Fruit fly (Drosophila melanogaster): ENCODE results near the gene Ugt35B1.

Ugt35B1 gene

dm6 chr3R:11198062-11198472 lies 28.0 kb upstream of the Ugt35B1 start (continued):
- TF ChIP-seq lola (GFP tag; optimal IDR thresholded peaks at IDR 0.05) (no peak), CG11093 (GFP tag; IDR thresholded peaks at IDR 0.05) (no peak), Xbp1 (GFP tag; optimal IDR thresholded peaks at IDR 0.05) (peak; percentile 23), dm (GFP tag; optimal IDR thresholded peaks at IDR 0.05) (peak; percentile 67), lmd (GFP tag; IDR thresholded peaks at IDR 0.05) (no peak), wor (GFP tag; IDR thresholded peaks at IDR 0.05) (no peak), pzg (GFP tag; optimal IDR thresholded peaks at IDR 0.05) (no peak), ab (GFP tag; optimal IDR thresholded peaks at IDR 0.05) (no peak), slou (GFP tag; optimal IDR thresholded peaks at IDR 0.05) (no peak), luna (GFP tag; optimal IDR thresholded peaks at IDR 0.05) (no peak), Dad (GFP tag; optimal IDR thresholded peaks at IDR 0.05) (peak; percentile 18), sens-2 (GFP tag; IDR thresholded peaks at IDR 0.05) (no peak), CG7357 (GFP tag; IDR thresholded peaks at IDR 0.05) (no peak), CkIIα-i1 (GFP tag; IDR thresholded peaks at IDR 0.05) (no peak), CG4730 (GFP tag; IDR thresholded peaks at IDR 0.05) (no peak), PHDP (tag; optimal IDR thresholded peaks at IDR 0.05) (no peak), CG12942 (GFP tag; optimal IDR thresholded peaks at IDR 0.05) (no peak), HmgZ (tag; optimal IDR thresholded peaks at IDR 0.05) (peak; percentile 52), ash1 (GFP tag; optimal IDR thresholded peaks at IDR 0.05) (no peak), CG3163 (GFP tag; optimal IDR thresholded peaks at IDR 0.05) (peak; percentile 43), tgo (GFP tag; IDR thresholded peaks at IDR 0.05) (no peak), Ravus (GFP tag; IDR thresholded peaks at IDR 0.05) (no peak), CG31388 (GFP tag; optimal IDR thresholded peaks at IDR 0.05) (no peak), chif (GFP tag; optimal IDR thresholded peaks at IDR 0.05) (no peak), exex (tag; optimal IDR thresholded peaks at IDR 0.05) (no peak), CG7372 (GFP tag; IDR thresholded peaks at IDR 0.05) (no peak), CG31224 (GFP tag; IDR thresholded peaks at IDR 0.05) (no peak), z (GFP tag; IDR thresholded peaks at IDR 0.05) (no peak), CG4282 (GFP tag; optimal IDR thresholded peaks at IDR 0.05) (no peak), CG10321 (GFP tag; IDR thresholded peaks at IDR 0.05) (peak; percentile 84), Blimp-1 (GFP tag; optimal IDR thresholded peaks at IDR 0.05) (peak; percentile 15), fd96Cb (tag; optimal IDR thresholded peaks at IDR 0.05) (no peak), sim (GFP tag; IDR thresholded peaks at IDR 0.05) (no peak), Fer2 (tag; optimal IDR thresholded peaks at IDR 0.05) (no peak), CG10565 (GFP tag; optimal IDR thresholded peaks at IDR 0.05) (no peak), CG18262 (tag; optimal IDR thresholded peaks at IDR 0.05) (peak; percentile 92), ftz-f1 (GFP tag; optimal IDR thresholded peaks at IDR 0.05) (peak; percentile 54), CG2712 (tag; optimal IDR thresholded peaks at IDR 0.05) (no peak), Hmr (GFP tag; optimal IDR thresholded peaks at IDR 0.05) (peak; percentile 17), CG17328 (GFP tag; IDR thresholded peaks at IDR 0.05) (no peak), otp (GFP tag; IDR thresholded peaks at IDR 0.05) (0 out of 3 replicates have a peak, but pooled peaks have one; percentile 8), D19A (tag; optimal IDR thresholded peaks at IDR 0.05) (no peak), CG9797 (GFP tag; optimal IDR thresholded peaks at IDR 0.05) (no peak), E2f2 (GFP tag; IDR thresholded peaks at IDR 0.05) (no peak; the same call in 1 of the 2 replicates), bab2 (GFP tag; optimal IDR thresholded peaks at IDR 0.05) (no peak), CG7271 (tag; optimal IDR thresholded peaks at IDR 0.05) (no peak), jumu (GFP tag; optimal IDR thresholded peaks at IDR 0.05) (no peak), sug (tag; optimal IDR thresholded peaks at IDR 0.05) (peak; percentile 52), CG6683 (GFP tag; optimal IDR thresholded peaks at IDR 0.05) (no peak), Sin3A (optimal IDR thresholded peaks at IDR 0.05) (no peak), HLH54F (GFP tag; optimal IDR thresholded peaks at IDR 0.05) (no peak), Rx (GFP tag; IDR thresholded peaks at IDR 0.05) (no peak), twi (tag; optimal IDR thresholded peaks at IDR 0.05) (no peak), CTCF (GFP tag; optimal IDR thresholded peaks at IDR 0.05) (no peak)
